Worm (Caenorhabditis elegans) whole organism, L3 larva: Measurements from ENCODE around the gene F07A11.4.

Experiments used
- R02D3.7 ChIP-seq: fragments of 150-350 bp; optimal IDR thresholded peaks from 2 replicates; lab custom pipeline; 2014; ENCODE audit warnings: missing biosample characterization, missing genetic modification characterization
- ZK546.5 ChIP-seq: sonication (generic microtip); optimal IDR thresholded peaks from 2 replicates; lab custom pipeline; 2017; ENCODE audit warnings: missing biosample characterization, missing genetic modification characterization
- aly-2 ChIP-seq: fragments of 150-350 bp; optimal IDR thresholded peaks from 2 replicates; lab custom pipeline; 2014; ENCODE audit warnings: missing biosample characterization, missing genetic modification characterization
- ama-1 ChIP-seq: fragments of 150-350 bp; optimal IDR thresholded peaks from 2 replicates; lab custom pipeline; 2018
- ceh-16 ChIP-seq: sonication (generic microtip); optimal IDR thresholded peaks from 2 replicates; lab custom pipeline; 2017; ENCODE audit warnings: missing biosample characterization, missing genetic modification characterization
- ceh-28 ChIP-seq: fragments of 150-350 bp; optimal IDR thresholded peaks from 2 replicates; lab custom pipeline; 2014; ENCODE audit warnings: missing biosample characterization, missing genetic modification reagents, missing genetic modification characterization
- ceh-82 ChIP-seq: fragments of 150-350 bp; optimal IDR thresholded peaks from 2 replicates; lab custom pipeline; 2014; ENCODE audit warnings: missing biosample characterization, missing genetic modification characterization
- ceh-9 ChIP-seq: sonication (generic microtip); optimal IDR thresholded peaks from 2 replicates; lab custom pipeline; 2018; ENCODE audit warnings: missing biosample characterization, missing genetic modification characterization
- daf-12 ChIP-seq: fragments of 150-350 bp; optimal IDR thresholded peaks from 2 replicates; lab custom pipeline; 2014; ENCODE audit warnings: missing biosample characterization, missing genetic modification reagents, missing genetic modification characterization
- egl-27 ChIP-seq: sonication (generic microtip); optimal IDR thresholded peaks from 4 replicates; lab custom pipeline; 2017; ENCODE audit warnings: missing biosample characterization, missing genetic modification reagents, missing genetic modification characterization
- egl-5 ChIP-seq: fragments of 150-350 bp; optimal IDR thresholded peaks from 2 replicates; lab custom pipeline; 2017; ENCODE audit warnings: missing biosample characterization, missing genetic modification reagents, missing genetic modification characterization, inconsistent platforms
- elt-1 ChIP-seq: fragments of 150-350 bp; optimal IDR thresholded peaks from 2 replicates; lab custom pipeline; 2014; ENCODE audit warnings: missing biosample characterization, missing genetic modification characterization
- elt-2 ChIP-seq: sonication (generic microtip); optimal IDR thresholded peaks from 2 replicates; lab custom pipeline; 2016; ENCODE audit warnings: missing genetic modification reagents, mild to moderate bottlenecking, missing genetic modification characterization, missing compliant biosample characterization
- eor-1 ChIP-seq, 2 experiments: fragments of 150-350 bp; optimal IDR thresholded peaks; 2 replicates each; lab custom pipeline; 2014 to 2018; ENCODE audit warnings: missing biosample characterization in 2 of 2, missing genetic modification characterization in 2 of 2
- fkh-10 ChIP-seq: sonication (generic microtip); optimal IDR thresholded peaks from 2 replicates; lab custom pipeline; 2017; ENCODE audit warnings: missing biosample characterization, missing genetic modification reagents, missing genetic modification characterization
- fkh-2 ChIP-seq: fragments of 150-350 bp; optimal IDR thresholded peaks from 2 replicates; lab custom pipeline; 2014; ENCODE audit warnings: missing biosample characterization, missing genetic modification reagents, missing genetic modification characterization
- fos-1 ChIP-seq: fragments of 150-350 bp; optimal IDR thresholded peaks from 2 replicates; lab custom pipeline; 2014; ENCODE audit warnings: missing biosample characterization, missing genetic modification characterization
- hmg-11 ChIP-seq: sonication (generic microtip); optimal IDR thresholded peaks from 2 replicates; lab custom pipeline; 2016; ENCODE audit warnings: missing genetic modification characterization, missing compliant biosample characterization
- jun-1 ChIP-seq: fragments of 150-350 bp; optimal IDR thresholded peaks from 2 replicates; lab custom pipeline; 2014; ENCODE audit warnings: missing biosample characterization, missing genetic modification reagents, missing genetic modification characterization
- lin-15B ChIP-seq: fragments of 150-350 bp; optimal IDR thresholded peaks from 2 replicates; lab custom pipeline; 2014; ENCODE audit warnings: missing biosample characterization, missing genetic modification characterization
- lin-39 ChIP-seq: fragments of 150-350 bp; optimal IDR thresholded peaks from 2 replicates; lab custom pipeline; 2018; ENCODE audit warnings: missing biosample characterization, missing genetic modification reagents, missing genetic modification characterization
- lsy-12 ChIP-seq: sonication (generic microtip); optimal IDR thresholded peaks from 2 replicates; lab custom pipeline; 2016; ENCODE audit warnings: mild to moderate bottlenecking, missing genetic modification characterization, missing compliant biosample characterization
- nfya-1 ChIP-seq: sonication (generic microtip); optimal IDR thresholded peaks from 2 replicates; lab custom pipeline; 2017; ENCODE audit warnings: missing genetic modification characterization, mild to moderate bottlenecking, missing compliant biosample characterization, antibody characterized with exemption, moderate library complexity; ENCODE audit not compliant: insufficient read depth
- nhr-11 ChIP-seq: fragments of 150-350 bp; optimal IDR thresholded peaks from 2 replicates; lab custom pipeline; 2014; ENCODE audit warnings: missing biosample characterization, missing genetic modification characterization
- nhr-12 ChIP-seq: fragments of 150-350 bp; optimal IDR thresholded peaks from 2 replicates; lab custom pipeline; 2014; ENCODE audit warnings: missing biosample characterization, missing genetic modification characterization
- nhr-23 ChIP-seq: fragments of 150-350 bp; optimal IDR thresholded peaks from 2 replicates; lab custom pipeline; 2014; ENCODE audit warnings: missing biosample characterization, missing genetic modification reagents, missing genetic modification characterization
- nhr-237 ChIP-seq: fragments of 150-350 bp; optimal IDR thresholded peaks from 2 replicates; lab custom pipeline; 2014; ENCODE audit warnings: missing biosample characterization, missing genetic modification characterization
- nhr-25 ChIP-seq: sonication (generic microtip); optimal IDR thresholded peaks from 2 replicates; lab custom pipeline; 2017; ENCODE audit warnings: missing biosample characterization, missing genetic modification characterization
- nhr-43 ChIP-seq: sonication (generic microtip); optimal IDR thresholded peaks from 2 replicates; lab custom pipeline; 2016; ENCODE audit warnings: mild to moderate bottlenecking, missing genetic modification characterization, missing compliant biosample characterization; ENCODE audit not compliant: poor library complexity, severe bottlenecking
- nhr-67 ChIP-seq: fragments of 150-350 bp; optimal IDR thresholded peaks from 2 replicates; lab custom pipeline; 2014; ENCODE audit warnings: missing biosample characterization, missing genetic modification characterization
- nhr-77 ChIP-seq: fragments of 150-350 bp; optimal IDR thresholded peaks from 2 replicates; lab custom pipeline; 2014; ENCODE audit warnings: missing biosample characterization, missing genetic modification characterization
- pha-4 ChIP-seq: fragments of 150-350 bp; optimal IDR thresholded peaks from 2 replicates; lab custom pipeline; 2014; ENCODE audit warnings: missing biosample characterization, missing genetic modification reagents, missing genetic modification characterization
- sea-2 ChIP-seq: fragments of 150-350 bp; sonication (generic microtip); optimal IDR thresholded peaks from 4 replicates; lab custom pipeline; 2014; ENCODE audit warnings: missing biosample characterization, missing genetic modification reagents, missing genetic modification characterization
- skn-1 ChIP-seq: fragments of 150-350 bp; optimal IDR thresholded peaks from 2 replicates; lab custom pipeline; 2014; ENCODE audit warnings: missing biosample characterization, missing genetic modification characterization
- snpc-4 ChIP-seq: fragments of 150-350 bp; optimal IDR thresholded peaks from 2 replicates; lab custom pipeline; 2014; ENCODE audit warnings: missing biosample characterization, missing genetic modification characterization
- tbx-2 ChIP-seq: sonication (generic microtip); optimal IDR thresholded peaks from 2 replicates; lab custom pipeline; 2016; ENCODE audit warnings: mild to moderate bottlenecking, missing genetic modification characterization, missing compliant biosample characterization
- unc-39 ChIP-seq: sonication (generic microtip); optimal IDR thresholded peaks from 4 replicates; lab custom pipeline; 2017; ENCODE audit warnings: missing biosample characterization, missing genetic modification characterization
- zag-1 ChIP-seq: fragments of 150-350 bp; optimal IDR thresholded peaks from 2 replicates; lab custom pipeline; 2014; ENCODE audit warnings: missing biosample characterization, missing genetic modification characterization
- ztf-11 ChIP-seq: fragments of 150-350 bp; optimal IDR thresholded peaks from 2 replicates; lab custom pipeline; 2014; ENCODE audit warnings: missing biosample characterization, missing genetic modification characterization
- ztf-4 ChIP-seq: fragments of 150-350 bp; optimal IDR thresholded peaks from 2 replicates; lab custom pipeline; 2014; ENCODE audit warnings: missing biosample characterization, missing genetic modification characterization

F07A11.4 gene

DNA sequence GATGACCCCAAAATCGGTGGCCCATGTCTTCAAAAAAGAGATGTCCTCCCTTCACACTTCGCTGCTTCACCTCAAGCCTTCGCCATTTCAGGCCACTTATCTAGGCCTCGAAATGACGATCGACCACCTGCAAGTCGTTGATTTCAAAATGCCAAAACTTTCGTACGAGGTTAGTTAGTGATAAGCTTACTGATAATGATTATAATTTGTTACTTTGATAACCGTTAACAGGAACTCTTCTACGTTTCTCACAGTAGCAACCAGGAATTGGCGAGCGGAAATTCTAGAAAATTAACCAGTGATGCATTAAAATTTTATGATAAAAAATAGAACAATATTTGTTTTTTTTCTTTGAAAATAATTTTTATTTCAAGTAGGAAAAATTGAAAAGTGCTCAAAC is 46.1 kb downstream of the F07A11.4 start:
- TF ChIP-seq nhr-12 (tag; lab: Kevin White, UChicago) (no peak), elt-2 (tag; lab: Kevin White, UChicago) (peak; percentile 78)
- TF ChIP-seq, all 47 proteins: peak for 1

DNA sequence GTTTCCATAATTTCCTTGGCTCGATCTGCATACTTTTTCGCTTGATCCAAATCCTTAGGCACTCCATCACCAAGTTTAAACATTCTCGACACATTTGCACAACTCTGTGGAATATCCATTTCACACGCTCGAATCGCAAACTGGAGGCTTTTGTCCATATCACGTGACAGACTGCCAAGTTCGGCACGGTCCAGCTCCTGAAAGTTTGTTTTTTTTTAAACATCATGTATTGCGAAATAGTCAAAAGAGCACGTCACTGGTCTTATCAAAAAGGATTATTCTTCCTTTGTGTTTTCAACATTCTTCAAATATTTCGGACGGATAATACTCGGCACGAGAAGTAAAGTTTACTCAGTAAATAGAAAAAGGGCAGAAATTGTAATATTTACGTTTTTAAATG is 48.4 kb downstream of the F07A11.4 start:
- TF ChIP-seq pha-4 (tag; lab: Kevin White, UChicago) (peak; percentile 77), jun-1 (tag; lab: Kevin White, UChicago) (peak; percentile 4), elt-2 (tag; lab: Kevin White, UChicago) (peak; percentile 19), unc-39 (tag; lab: Kevin White, UChicago) (no peak), ceh-9 (tag; lab: Kevin White, UChicago) (no peak)

DNA sequence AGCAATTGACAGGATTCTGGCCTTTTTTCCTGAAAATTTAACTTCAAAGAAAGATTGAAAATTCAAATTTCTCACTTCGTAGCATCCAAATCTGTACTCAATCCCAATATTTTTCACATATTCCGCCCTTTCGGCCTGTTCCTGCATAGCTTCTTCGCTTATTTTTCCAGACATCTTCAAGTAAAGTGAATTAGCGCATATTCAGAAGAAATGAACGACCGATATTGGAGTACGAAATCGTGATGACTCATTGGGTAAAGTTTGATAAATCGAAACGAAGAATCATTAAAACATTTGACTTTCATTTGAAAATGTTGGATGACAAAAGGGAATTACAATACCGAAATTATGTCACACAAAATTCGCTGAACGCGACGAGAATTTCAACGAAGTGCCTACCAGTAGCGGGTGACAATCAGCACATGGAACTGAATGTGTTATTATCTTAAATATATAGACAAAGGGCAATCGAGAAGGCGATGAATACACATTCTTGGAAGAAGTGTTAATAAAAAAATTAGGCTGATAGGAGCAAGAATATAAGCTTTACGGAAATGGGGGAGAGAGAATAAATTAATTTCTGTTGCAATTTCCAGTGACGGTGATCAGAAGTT is 50.3 kb downstream of the F07A11.4 start, which contains the start of gene coa-7:
coa-7 (minus strand) TSS at position 174 of the 614 bp plus-strand sequence.
- TF ChIP-seq nhr-77 (tag; lab: Kevin White, UChicago) (no peak), elt-2 (tag; lab: Kevin White, UChicago) (peak; percentile 20), nhr-67 (tag; lab: Kevin White, UChicago) (no peak), sea-2 (GFP tag; lab: Kevin White, UChicago) (no peak), nhr-43 (peak; percentile 38), snpc-4 (no peak), pha-4 (tag; lab: Kevin White, UChicago) (no peak), aly-2 (tag; lab: Kevin White, UChicago) (peak; percentile 44), tbx-2 (tag; lab: Kevin White, UChicago) (no peak), eor-1 (tag; optimal IDR thresholded peaks at IDR 0.05; lab: Kevin White, UChicago) (no peak)

DNA sequence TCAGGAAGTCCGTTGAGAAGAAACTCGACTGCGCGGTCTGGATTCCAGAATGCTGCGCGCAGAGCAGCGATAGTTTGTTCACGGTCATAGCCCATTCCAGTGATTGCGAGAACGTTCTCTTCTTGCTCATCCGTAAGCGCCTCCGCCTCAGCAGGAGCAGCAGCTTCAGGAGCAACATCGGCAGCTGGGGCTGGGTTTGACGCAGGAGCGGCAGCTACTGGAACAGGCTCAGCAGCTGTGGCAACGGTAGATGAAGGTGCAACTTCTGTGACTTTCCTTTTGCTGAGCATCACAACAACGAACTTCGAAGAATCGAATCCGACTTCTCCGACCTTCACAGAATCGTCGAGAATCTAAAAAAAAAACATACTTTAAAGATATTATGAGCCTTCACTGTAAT is 51.3 kb downstream of the F07A11.4 start:
- TF ChIP-seq nhr-237 (tag; lab: Kevin White, UChicago) = no peak
- no peak for TF ChIP-seq elt-2 (tag; lab: Kevin White, UChicago)
- no peak for TF ChIP-seq ZK546.5 (tag; lab: Kevin White, UChicago)
- no peak for TF ChIP-seq zag-1
- no peak for TF ChIP-seq elt-1 (tag; lab: Kevin White, UChicago)
- no peak for TF ChIP-seq fkh-10 (GFP tag; lab: Kevin White, UChicago)
- no peak for TF ChIP-seq aly-2 (tag; lab: Kevin White, UChicago)
- no peak for TF ChIP-seq daf-12 (tag; lab: Kevin White, UChicago)
- no peak for TF ChIP-seq nhr-25 (tag; lab: Kevin White, UChicago)
- no peak for TF ChIP-seq egl-27 (tag; lab: Kevin White, UChicago)
- TF ChIP-seq jun-1 (tag; lab: Kevin White, UChicago) = no peak
- TF ChIP-seq ztf-4 (tag; lab: Kevin White, UChicago) = no peak
- no peak for TF ChIP-seq ztf-11 (tag; lab: Kevin White, UChicago)
- TF ChIP-seq, all 47 proteins: peak for 0

DNA sequence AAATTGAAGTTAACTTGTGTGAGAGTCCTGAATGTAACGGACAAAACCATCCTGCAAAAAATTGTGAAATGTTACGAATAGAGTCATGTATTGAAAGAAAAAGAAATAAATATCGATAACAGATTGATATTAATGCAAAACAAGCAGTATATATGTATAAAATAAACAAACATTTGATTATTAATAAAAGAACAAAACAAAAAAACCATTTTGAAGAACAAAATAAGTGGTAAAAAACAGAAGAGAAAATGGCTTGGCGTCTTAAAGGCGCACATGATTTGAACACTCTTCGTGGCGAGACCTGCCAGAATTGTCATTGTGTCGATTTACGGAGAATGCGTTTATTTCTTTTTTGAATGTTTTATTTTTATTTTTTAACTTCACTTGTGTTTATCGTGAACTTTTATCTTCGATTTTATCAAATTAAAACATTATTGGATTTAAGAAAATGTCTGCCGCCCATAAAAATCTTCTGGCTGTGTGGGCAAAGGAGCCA is 51.9 kb downstream of the F07A11.4 start, which contains the start of the genes rad-23 and rpn-12:
rad-23 (minus strand) TSS at position 51 of the 496 bp plus-strand sequence.
rpn-12 (plus strand) TSS at position 446 of the 496 bp plus-strand sequence.
- TF ChIP-seq fos-1 (no peak), nhr-11 (tag; lab: Kevin White, UChicago) (no peak), fkh-2 (tag; lab: Kevin White, UChicago) (no peak), nfya-1 (tag; lab: Kevin White, UChicago) (peak; percentile 83), sea-2 (GFP tag; lab: Kevin White, UChicago) (no peak), ceh-28 (tag; lab: Kevin White, UChicago) (no peak), ztf-4 (tag; lab: Kevin White, UChicago) (no peak), nhr-67 (tag; lab: Kevin White, UChicago) (no peak), daf-12 (tag; lab: Kevin White, UChicago) (no peak), ama-1 (no peak), fkh-10 (GFP tag; lab: Kevin White, UChicago) (no peak), ceh-16 (tag; lab: Kevin White, UChicago) (no peak), nhr-43 (peak; percentile 28), egl-27 (tag; lab: Kevin White, UChicago) (no peak), R02D3.7 (tag; lab: Kevin White, UChicago) (peak; percentile 87), pha-4 (tag; lab: Kevin White, UChicago) (peak; percentile 90), egl-5 (tag; lab: Kevin White, UChicago) (peak; percentile 94), elt-2 (tag; lab: Kevin White, UChicago) (peak; percentile 40), hmg-11 (tag; lab: Kevin White, UChicago) (no peak), tbx-2 (tag; lab: Kevin White, UChicago) (no peak), lin-39 (tag; lab: Kevin White, UChicago) (peak; percentile 69), skn-1 (tag; lab: Kevin White, UChicago) (peak; percentile 100), lsy-12 (no peak), jun-1 (tag; lab: Kevin White, UChicago) (peak; percentile 19), lin-15B (tag; lab: Kevin White, UChicago) (peak; percentile 83), nhr-25 (tag; lab: Kevin White, UChicago) (peak; percentile 26), nhr-23 (peak; percentile 78), snpc-4 (peak; percentile 40), ceh-82 (tag; lab: Kevin White, UChicago) (no peak)
